Worm (Caenorhabditis elegans) whole organism, L1 larva: Measurements from ENCODE around the gene srw-23.

Experiments used
- C16A3.4 ChIP-seq: fragments of 150-350 bp; optimal IDR thresholded peaks from 2 replicates; lab custom pipeline; 2014; ENCODE audit warnings: missing biosample characterization, missing genetic modification characterization
- alr-1 ChIP-seq: fragments of 200-800 bp; sonication (Bioruptor generic); optimal IDR thresholded peaks from 2 replicates; lab custom pipeline; 2018; ENCODE audit warnings: borderline replicate concordance, mild to moderate bottlenecking, missing genetic modification characterization, missing compliant biosample characterization
- aly-2 ChIP-seq: fragments of 150-350 bp; optimal IDR thresholded peaks from 2 replicates; lab custom pipeline; 2014; ENCODE audit warnings: missing biosample characterization, missing genetic modification characterization
- ceh-63 ChIP-seq: fragments of 200-800 bp; sonication (Bioruptor generic); optimal IDR thresholded peaks from 2 replicates; lab custom pipeline; 2018; ENCODE audit warnings: mild to moderate bottlenecking, missing genetic modification characterization, missing compliant biosample characterization
- ces-1 ChIP-seq: fragments of 150-350 bp; optimal IDR thresholded peaks from 2 replicates; lab custom pipeline; 2014; ENCODE audit warnings: missing biosample characterization, missing genetic modification reagents, missing genetic modification characterization
- efl-1 ChIP-seq, 4 experiments: fragments of 150-350 bp; optimal IDR thresholded peaks in 3 of 4; peaks in 1 of 4; 1 replicate in 1 of 4; 2 replicates in 3 of 4; lab custom pipeline; 2014; ENCODE audit warnings: missing biosample characterization in 2 of 4, missing genetic modification characterization in 2 of 4, missing genetic modification reagents in 2 of 4
- egl-27 ChIP-seq, 2 experiments: fragments of 150-350 bp in 1 of 2; sonication (generic microtip); optimal IDR thresholded peaks; 3 replicates each; lab custom pipeline; 2017 to 2018; ENCODE audit warnings: missing biosample characterization in 2 of 2, missing genetic modification characterization in 2 of 2, missing genetic modification reagents in 2 of 2
- fkh-10 ChIP-seq: sonication (generic microtip); optimal IDR thresholded peaks from 2 replicates; lab custom pipeline; 2017; ENCODE audit warnings: missing biosample characterization, missing genetic modification reagents, missing genetic modification characterization
- hlh-17 ChIP-seq: fragments of 200-800 bp; sonication (Bioruptor generic); optimal IDR thresholded peaks from 2 replicates; lab custom pipeline; 2018; ENCODE audit warnings: missing genetic modification characterization, mild to moderate bottlenecking, missing compliant biosample characterization, moderate library complexity, borderline replicate concordance
- hlh-4 ChIP-seq: sonication (generic microtip); optimal IDR thresholded peaks from 2 replicates; lab custom pipeline; 2016; ENCODE audit warnings: mild to moderate bottlenecking, missing genetic modification characterization, missing compliant biosample characterization
- irx-1 ChIP-seq: sonication (generic microtip); optimal IDR thresholded peaks from 2 replicates; lab custom pipeline; 2016; ENCODE audit warnings: missing genetic modification characterization, missing compliant biosample characterization
- lin-13 ChIP-seq: fragments of 150-350 bp; optimal IDR thresholded peaks from 2 replicates; lab custom pipeline; 2014; ENCODE audit warnings: missing biosample characterization, missing genetic modification reagents, missing genetic modification characterization
- lin-14 ChIP-seq: fragments of 200-800 bp; sonication (Bioruptor generic); optimal IDR thresholded peaks from 2 replicates; lab custom pipeline; 2018; ENCODE audit warnings: mild to moderate bottlenecking, missing genetic modification characterization, moderate library complexity, missing compliant biosample characterization
- lin-39 ChIP-seq: fragments of 150-350 bp; optimal IDR thresholded peaks from 2 replicates; lab custom pipeline; 2014; ENCODE audit warnings: missing biosample characterization, missing genetic modification reagents, missing genetic modification characterization
- lsy-2 ChIP-seq, 2 experiments: fragments of 150-350 bp; optimal IDR thresholded peaks; 2 replicates each; lab custom pipeline; 2014; ENCODE audit warnings: missing biosample characterization in 2 of 2, missing genetic modification characterization in 2 of 2
- nhr-11 ChIP-seq: fragments of 150-350 bp; optimal IDR thresholded peaks from 2 replicates; lab custom pipeline; 2014; ENCODE audit warnings: missing biosample characterization, missing genetic modification characterization
- nhr-19 ChIP-seq: fragments of 200-800 bp; sonication (Bioruptor generic); conservative IDR thresholded peaks from 2 replicates; pipeline ENCODE4 v1.3.6; 2022; ENCODE audit warnings: missing genetic modification characterization, missing compliant biosample characterization
- nhr-237 ChIP-seq: fragments of 150-350 bp; optimal IDR thresholded peaks from 2 replicates; lab custom pipeline; 2014; ENCODE audit warnings: missing biosample characterization, missing genetic modification characterization
- nhr-28 ChIP-seq: fragments of 150-350 bp; optimal IDR thresholded peaks from 2 replicates; lab custom pipeline; 2014; ENCODE audit warnings: missing biosample characterization, missing genetic modification characterization
- nhr-71 ChIP-seq: sonication (generic microtip); optimal IDR thresholded peaks from 2 replicates; lab custom pipeline; 2016; ENCODE audit warnings: mild to moderate bottlenecking, missing genetic modification characterization, moderate library complexity, missing compliant biosample characterization
- nhr-76 ChIP-seq: sonication (generic microtip); optimal IDR thresholded peaks from 2 replicates; lab custom pipeline; 2017; ENCODE audit warnings: missing biosample characterization, missing genetic modification characterization
- pax-3 ChIP-seq: fragments of 200-800 bp; sonication (Bioruptor generic); optimal IDR thresholded peaks from 2 replicates; lab custom pipeline; 2018; ENCODE audit warnings: mild to moderate bottlenecking, missing genetic modification characterization, moderate library complexity, missing compliant biosample characterization
- sptf-1 ChIP-seq: fragments of 150-350 bp; optimal IDR thresholded peaks from 2 replicates; lab custom pipeline; 2014; ENCODE audit warnings: missing biosample characterization, missing genetic modification characterization
- sup-37 ChIP-seq: fragments of 200-800 bp; sonication (Bioruptor generic); optimal IDR thresholded peaks from 2 replicates; lab custom pipeline; 2018; ENCODE audit warnings: mild to moderate bottlenecking, missing genetic modification characterization, missing compliant biosample characterization
- swsn-7 ChIP-seq: sonication (generic microtip); optimal IDR thresholded peaks from 2 replicates; lab custom pipeline; 2016; ENCODE audit warnings: missing genetic modification characterization, missing compliant biosample characterization
- tbx-2 ChIP-seq: sonication (generic microtip); optimal IDR thresholded peaks from 2 replicates; lab custom pipeline; 2016; ENCODE audit warnings: missing genetic modification characterization, missing compliant biosample characterization
- unc-62 ChIP-seq: fragments of 150-350 bp; optimal IDR thresholded peaks from 2 replicates; lab custom pipeline; 2014; ENCODE audit warnings: missing biosample characterization, missing genetic modification reagents, missing genetic modification characterization
- unc-86 ChIP-seq: sonication (generic microtip); optimal IDR thresholded peaks from 2 replicates; lab custom pipeline; 2016; ENCODE audit warnings: missing genetic modification characterization, missing compliant biosample characterization
- zag-1 ChIP-seq: fragments of 150-350 bp; optimal IDR thresholded peaks from 2 replicates; lab custom pipeline; 2014; ENCODE audit warnings: missing biosample characterization, missing genetic modification characterization
- zip-4 ChIP-seq: fragments of 200-800 bp; sonication (Bioruptor generic); optimal IDR thresholded peaks from 2 replicates; lab custom pipeline; 2018; ENCODE audit warnings: mild to moderate bottlenecking, missing genetic modification characterization, moderate library complexity, missing compliant biosample characterization

The srw-23 gene

DNA sequence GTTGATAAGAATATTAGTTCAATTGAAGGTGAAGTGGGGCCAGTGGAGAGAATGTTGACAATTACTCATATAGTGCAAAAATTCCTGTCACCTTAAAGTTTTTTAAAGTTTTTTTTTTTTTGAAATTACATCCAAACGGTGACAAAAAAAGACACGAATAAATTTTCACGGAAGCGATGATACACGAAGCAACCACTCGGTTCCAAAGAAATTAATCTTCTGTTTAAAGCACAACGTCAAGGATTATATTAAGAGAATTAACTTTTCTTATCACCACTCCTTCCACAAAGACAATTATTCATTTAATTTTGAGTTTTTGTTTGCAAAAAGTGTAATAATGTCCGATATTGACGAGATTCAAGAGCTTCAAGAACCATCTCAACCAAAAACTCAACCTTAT, 8.3 kb upstream of the srw-23 start, which contains the start of gene clec-28:
TSS of gene clec-28 (plus strand) at position 301 of the 400 bp plus-strand sequence.
- TF ChIP-seq pax-3 (tag; lab: Kevin White, UChicago): no peak

DNA sequence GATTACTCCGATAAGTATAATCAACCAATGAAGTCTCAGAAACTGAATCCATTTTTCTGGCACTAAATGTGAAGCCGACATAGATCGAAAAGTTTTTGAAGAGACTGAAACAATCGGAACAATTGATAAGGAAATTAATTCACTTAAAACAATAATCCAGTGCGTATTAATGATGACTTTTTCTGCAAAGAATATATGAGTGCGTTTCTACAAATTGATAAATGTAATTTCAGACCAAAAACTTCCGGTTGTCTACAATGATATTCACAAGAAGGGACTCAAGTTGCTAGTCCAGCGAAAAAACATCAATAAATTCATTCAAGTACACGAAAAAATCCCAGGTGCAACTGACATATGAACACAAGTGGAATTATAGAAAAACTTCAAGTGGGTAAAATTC, 4.0 kb upstream of the srw-23 start, which contains the start of gene clec-33:
TSS of gene clec-33 (minus strand) at position 101 of the 400 bp plus-strand sequence.
- TF ChIP-seq nhr-237 (no peak), unc-86 (tag; lab: Kevin White, UChicago) (no peak), sup-37 (GFP tag; lab: Kevin White, UChicago) (no peak)

DNA sequence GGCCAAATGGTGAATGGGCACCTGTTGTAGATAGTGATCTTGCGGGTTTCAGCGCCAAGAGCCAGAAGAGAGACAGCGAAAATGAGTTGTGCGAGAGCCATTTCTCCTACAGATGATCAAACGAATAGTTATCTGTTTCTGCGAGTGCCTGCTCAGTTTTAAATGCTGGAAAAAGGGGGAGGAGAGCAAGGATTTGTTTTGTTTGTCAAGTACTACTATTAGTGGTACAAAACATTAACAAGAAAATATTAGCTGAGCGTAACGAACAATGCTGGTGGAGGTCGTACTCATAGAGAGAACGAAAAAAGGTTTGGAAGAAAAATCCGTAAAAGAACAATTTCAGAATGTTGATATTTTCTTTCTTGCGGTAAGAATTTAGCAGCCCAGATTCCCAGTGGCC, 2.4 kb upstream of the srw-23 start, which contains the start of gene thn-4:
TSS of gene thn-4 (minus strand) at position 101 of the 400 bp plus-strand sequence.
- no peak for TF ChIP-seq efl-1 (optimal IDR thresholded peaks at IDR 0.05; lab: Kevin White, UChicago)
- peak in 1 of 2 experiments; percentile 24 for TF ChIP-seq efl-1 (GFP tag; optimal IDR thresholded peaks at IDR 0.05 in 1 of 2; lab: Kevin White, UChicago)
- TF ChIP-seq nhr-76 (tag; lab: Kevin White, UChicago): no peak
- TF ChIP-seq nhr-28 (tag; lab: Kevin White, UChicago): no peak

DNA sequence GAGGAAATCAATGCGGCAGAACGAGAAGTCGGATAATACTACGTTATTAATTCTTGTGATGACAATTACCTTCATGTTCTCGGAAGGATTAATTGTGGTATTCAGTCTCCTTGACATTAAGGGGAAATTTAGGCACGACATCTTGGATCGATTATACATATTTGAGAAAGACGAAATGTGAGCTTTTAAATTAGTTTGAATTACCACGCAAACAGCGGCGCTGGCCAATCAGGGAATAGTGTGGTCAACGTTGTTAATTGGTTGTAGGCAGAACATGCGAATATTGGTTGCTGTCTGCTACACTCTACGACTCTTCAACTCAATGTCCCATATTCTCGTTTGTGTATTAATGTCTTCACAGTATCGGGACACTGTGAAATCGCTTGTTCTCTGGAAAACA, 1.2 kb downstream of the srw-23 start, which contains the start of gene F49A5.10:
TSS of gene F49A5.10 (plus strand) at position 301 of the 400 bp plus-strand sequence.
- no peak for TF ChIP-seq swsn-7 (tag; lab: Kevin White, UChicago)
- no peak for TF ChIP-seq aly-2 (tag; lab: Kevin White, UChicago)
- TF ChIP-seq nhr-19 (GFP tag; lab: Robert Waterston, UW): no peak
- no peak for TF ChIP-seq zag-1 (tag; lab: Kevin White, UChicago)
- TF ChIP-seq ceh-63 (GFP tag; lab: Kevin White, UChicago): no peak
- no peak for TF ChIP-seq nhr-71
- TF ChIP-seq nhr-11 (tag; lab: Kevin White, UChicago): no peak
- TF ChIP-seq lin-13 (GFP tag; lab: Kevin White, UChicago): no peak
- TF ChIP-seq lsy-2 (tag; optimal IDR thresholded peaks at IDR 0.05; lab: Kevin White, UChicago): no peak
- no peak for TF ChIP-seq fkh-10 (GFP tag; lab: Kevin White, UChicago)
- no peak for TF ChIP-seq C16A3.4 (tag; lab: Kevin White, UChicago)
- no peak for TF ChIP-seq hlh-17 (GFP tag; lab: Kevin White, UChicago)
- TF ChIP-seq lin-14 (GFP tag; lab: Kevin White, UChicago): no peak

DNA sequence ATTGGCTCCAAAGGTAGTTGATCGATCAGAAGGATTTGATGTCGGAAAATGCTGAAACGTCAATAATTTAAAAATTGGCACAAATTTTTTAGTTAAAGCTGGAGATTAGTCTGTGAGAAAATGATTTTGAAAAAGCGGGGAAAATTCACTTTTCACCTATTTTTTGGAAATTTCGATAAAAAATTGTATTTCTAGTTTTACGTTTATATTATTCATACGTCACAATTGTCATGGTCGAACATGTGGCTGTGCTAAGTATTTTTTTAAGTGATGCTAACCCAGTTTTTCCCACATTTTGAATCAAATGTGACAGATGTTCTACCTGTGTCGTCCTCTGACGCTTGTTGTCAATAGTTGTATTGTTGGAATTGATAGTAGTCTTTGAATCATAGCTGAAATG, 5.8 kb downstream of the srw-23 start:
- TF ChIP-seq nhr-11 (tag; lab: Kevin White, UChicago) (no peak), unc-62 (GFP tag; lab: Kevin White, UChicago) (no peak), C16A3.4 (tag; lab: Kevin White, UChicago) (no peak)
- TF ChIP-seq, all 84 proteins: peak for 0

DNA sequence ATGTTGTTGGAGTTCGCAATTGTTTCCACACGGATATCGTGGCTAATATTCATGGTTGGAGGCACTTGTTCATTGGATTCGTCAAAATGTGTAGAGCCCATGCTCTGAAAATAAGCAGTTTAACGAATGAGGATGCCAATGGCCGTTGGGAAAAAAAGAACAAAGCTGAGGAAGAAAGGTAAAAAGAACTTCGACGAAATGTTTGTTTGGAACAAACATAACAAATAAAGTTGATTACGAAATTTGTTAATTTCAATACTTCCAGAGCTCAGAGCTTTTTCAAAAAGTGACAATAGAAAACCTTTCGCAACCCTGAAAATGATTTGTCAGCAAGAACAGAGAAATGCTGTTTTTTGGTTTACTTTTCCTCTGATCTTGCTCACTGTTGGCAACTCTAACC, 6.3 kb downstream of the srw-23 start, which contains the start of gene F09C6.3:
TSS of gene F09C6.3 (minus strand) at position 101 of the 400 bp plus-strand sequence.
- TF ChIP-seq zip-4 (no peak), egl-27 (tag; optimal IDR thresholded peaks at IDR 0.05; lab: Kevin White, UChicago) (no peak), tbx-2 (tag; lab: Kevin White, UChicago) (no peak), sptf-1 (tag; lab: Kevin White, UChicago) (no peak), irx-1 (tag; lab: Kevin White, UChicago) (no peak), hlh-4 (tag; lab: Kevin White, UChicago) (no peak), swsn-7 (tag; lab: Kevin White, UChicago) (no peak), unc-62 (GFP tag; lab: Kevin White, UChicago) (no peak), ces-1 (GFP tag; lab: Kevin White, UChicago) (no peak), nhr-11 (tag; lab: Kevin White, UChicago) (no peak), lin-39 (tag; lab: Kevin White, UChicago) (no peak), alr-1 (tag; lab: Kevin White, UChicago) (no peak)
